Fruit fly (Drosophila melanogaster): ENCODE data around the gene cold.

cold gene

dm6 chr2L:574226-574625 lies at the start of gene cold, which contains the start of gene Ipk2:
Gene cold, plus strand, starts transcription at chr2L:574291.
Gene Ipk2, minus strand, starts transcription at chr2L:574264.
- TF ChIP-seq dsf (GFP tag; optimal IDR thresholded peaks at IDR 0.05; ENCODE audit: borderline replicate concordance) = no peak
- TF ChIP-seq h (GFP tag; optimal IDR thresholded peaks at IDR 0.05) = peak; percentile 91
- peak; percentile 92 for TF ChIP-seq sv (GFP tag; optimal IDR thresholded peaks at IDR 0.05)
- TF ChIP-seq Jra (GFP tag; optimal IDR thresholded peaks at IDR 0.05) = no peak
- TF ChIP-seq Hnf4 (GFP tag; optimal IDR thresholded peaks at IDR 0.05) = no peak
- no peak for TF ChIP-seq Rel (GFP tag; optimal IDR thresholded peaks at IDR 0.05)
- TF ChIP-seq Rel (tag; optimal IDR thresholded peaks at IDR 0.05) = peak; percentile 75
- TF ChIP-seq CG32264 (GFP tag; optimal IDR thresholded peaks at IDR 0.05) = peak; percentile 62
- peak; percentile 81 for TF ChIP-seq OdsH (GFP tag; optimal IDR thresholded peaks at IDR 0.05)
- TF ChIP-seq fru (GFP tag; optimal IDR thresholded peaks at IDR 0.05) = peak; percentile 89
- peak; percentile 80 for TF ChIP-seq CG9705 (GFP tag; optimal IDR thresholded peaks at IDR 0.05)
- TF ChIP-seq rgr (GFP tag; optimal IDR thresholded peaks at IDR 0.05) = peak; percentile 88
- peak; percentile 64 for TF ChIP-seq Mio (GFP tag; optimal IDR thresholded peaks at IDR 0.05)
- no peak for TF ChIP-seq lola (GFP tag; optimal IDR thresholded peaks at IDR 0.05)
- TF ChIP-seq brk (GFP tag; optimal IDR thresholded peaks at IDR 0.05) = no peak
- TF ChIP-seq HLH106 (tag; optimal IDR thresholded peaks at IDR 0.05) = peak; percentile 87
- no peak for TF ChIP-seq sage (GFP tag; optimal IDR thresholded peaks at IDR 0.05)
- TF ChIP-seq N (GFP tag; optimal IDR thresholded peaks at IDR 0.05) = no peak
- peak; percentile 84 for TF ChIP-seq Sp1 (GFP tag; optimal IDR thresholded peaks at IDR 0.05)
- peak; percentile 73 for TF ChIP-seq psq (GFP tag; optimal IDR thresholded peaks at IDR 0.05)
- no peak for TF ChIP-seq tai (GFP tag; optimal IDR thresholded peaks at IDR 0.05)
- no peak for TF ChIP-seq jim (GFP tag; optimal IDR thresholded peaks at IDR 0.05)
- TF ChIP-seq pan (optimal IDR thresholded peaks at IDR 0.05) = no peak
- no peak for TF ChIP-seq Abd-B (GFP tag; optimal IDR thresholded peaks at IDR 0.05)
- TF ChIP-seq foxo (GFP tag; optimal IDR thresholded peaks at IDR 0.05) = peak in 1 of 2 experiments; percentile 89
- peak; percentile 87 for TF ChIP-seq br (GFP tag; optimal IDR thresholded peaks at IDR 0.05)
- peak; percentile 78 for TF ChIP-seq ey (GFP tag; optimal IDR thresholded peaks at IDR 0.05)
- TF ChIP-seq Vsx2 (GFP tag; optimal IDR thresholded peaks at IDR 0.05; ENCODE audit: partially characterized antibody) = no peak
- no peak for TF ChIP-seq Hr78 (GFP tag; optimal IDR thresholded peaks at IDR 0.05)
- TF ChIP-seq dl (GFP tag; optimal IDR thresholded peaks at IDR 0.05; ENCODE audit: insufficient read depth in 1 of 2, partially characterized antibody in 2 of 2) = no peak
- peak; percentile 69 for TF ChIP-seq Hr83 (GFP tag; optimal IDR thresholded peaks at IDR 0.05; ENCODE audit: poor library complexity, severe bottlenecking)
- no peak for TF ChIP-seq usp (GFP tag; optimal IDR thresholded peaks at IDR 0.05)
- no peak for TF ChIP-seq GATAd (GFP tag; optimal IDR thresholded peaks at IDR 0.05)
- peak; percentile 99 for TF ChIP-seq Myc (optimal IDR thresholded peaks at IDR 0.05)
- TF ChIP-seq Dif (GFP tag; optimal IDR thresholded peaks at IDR 0.05; ENCODE audit: partially characterized antibody) = no peak
- TF ChIP-seq Dfd (GFP tag; optimal IDR thresholded peaks at IDR 0.05) = no peak
- TF ChIP-seq CrebA (GFP tag; optimal IDR thresholded peaks at IDR 0.05; ENCODE audit: borderline replicate concordance) = no peak
- TF ChIP-seq dmrt93B (GFP tag; optimal IDR thresholded peaks at IDR 0.05) = no peak
- peak; percentile 94 for TF ChIP-seq woc (GFP tag; optimal IDR thresholded peaks at IDR 0.05)

- TF ChIP-seq psq (GFP tag; optimal IDR thresholded peaks at IDR 0.05) (peak; percentile 58), rgr (GFP tag; optimal IDR thresholded peaks at IDR 0.05) (no peak), usp (GFP tag; optimal IDR thresholded peaks at IDR 0.05) (no peak), CrebA (GFP tag; optimal IDR thresholded peaks at IDR 0.05; ENCODE audit: borderline replicate concordance) (no peak), Abd-B (GFP tag; optimal IDR thresholded peaks at IDR 0.05) (no peak), sage (GFP tag; optimal IDR thresholded peaks at IDR 0.05) (no peak), Dfd (GFP tag; optimal IDR thresholded peaks at IDR 0.05) (no peak), ey (GFP tag; optimal IDR thresholded peaks at IDR 0.05) (no peak), foxo (GFP tag; optimal IDR thresholded peaks at IDR 0.05) (no peak), jim (GFP tag; optimal IDR thresholded peaks at IDR 0.05) (no peak), N (GFP tag; optimal IDR thresholded peaks at IDR 0.05) (no peak), Hnf4 (GFP tag; optimal IDR thresholded peaks at IDR 0.05) (peak; percentile 35), OdsH (GFP tag; optimal IDR thresholded peaks at IDR 0.05) (no peak), CG32264 (GFP tag; optimal IDR thresholded peaks at IDR 0.05) (no peak), CG9705 (GFP tag; optimal IDR thresholded peaks at IDR 0.05) (no peak), brk (GFP tag; optimal IDR thresholded peaks at IDR 0.05) (no peak), Hr83 (GFP tag; optimal IDR thresholded peaks at IDR 0.05; ENCODE audit: poor library complexity, severe bottlenecking) (no peak), woc (GFP tag; optimal IDR thresholded peaks at IDR 0.05) (no peak), Dif (GFP tag; optimal IDR thresholded peaks at IDR 0.05; ENCODE audit: partially characterized antibody) (no peak), dsf (GFP tag; optimal IDR thresholded peaks at IDR 0.05; ENCODE audit: borderline replicate concordance) (no peak), GATAd (GFP tag; optimal IDR thresholded peaks at IDR 0.05) (no peak), pan (optimal IDR thresholded peaks at IDR 0.05) (no peak), dmrt93B (GFP tag; optimal IDR thresholded peaks at IDR 0.05) (no peak), dl (GFP tag; optimal IDR thresholded peaks at IDR 0.05; ENCODE audit: insufficient read depth in 1 of 2, partially characterized antibody in 2 of 2) (peak in 1 of 2 experiments; percentile 22), Rel (GFP tag; optimal IDR thresholded peaks at IDR 0.05) (no peak), Rel (tag; optimal IDR thresholded peaks at IDR 0.05) (peak; percentile 35), br (GFP tag; optimal IDR thresholded peaks at IDR 0.05) (no peak), tai (GFP tag; optimal IDR thresholded peaks at IDR 0.05) (no peak), Jra (GFP tag; optimal IDR thresholded peaks at IDR 0.05) (no peak)
Measured at dm6 chr2L:524515-524920, 49.6 kb upstream of the cold start.
